Worm (Caenorhabditis elegans) whole organism, L3 larva: ENCODE data around the gene F56D2.2.

Experiments
- ceh-82 ChIP-seq: fragments of 150-350 bp; optimal IDR thresholded peaks from 2 replicates; lab custom pipeline; 2014; ENCODE audit warnings: missing biosample characterization, missing genetic modification characterization
- nhr-28 ChIP-seq: fragments of 150-350 bp; optimal IDR thresholded peaks from 2 replicates; lab custom pipeline; 2014; ENCODE audit warnings: missing biosample characterization, missing genetic modification characterization

DNA sequence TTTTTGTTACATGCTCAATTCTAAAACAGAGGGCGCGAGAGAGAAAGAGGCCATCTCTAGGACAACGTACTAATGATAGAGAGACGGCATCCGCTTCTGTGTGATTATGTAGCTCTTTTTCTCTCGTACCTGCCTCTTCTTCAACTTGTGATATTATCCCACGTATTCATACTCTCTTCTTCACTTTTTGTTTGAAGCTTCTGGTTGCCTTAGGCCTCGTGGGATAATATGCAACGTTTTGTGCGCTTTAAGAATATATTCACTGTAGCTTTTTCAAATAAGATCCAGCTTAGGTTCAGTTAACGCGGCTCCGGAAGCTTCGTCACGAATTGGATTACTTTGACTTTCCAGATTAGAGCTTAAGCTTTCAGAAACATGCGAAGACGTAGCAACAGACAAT lies 4.3 kb upstream of the F56D2.2 start, which contains the start of the genes F56D2.8 and uev-2:
- no peak for TF ChIP-seq nhr-28
- no peak for TF ChIP-seq ceh-82 (tag; lab: Kevin White, UChicago)
